Worm (Caenorhabditis elegans) whole organism, L1 larva: Measurements from ENCODE around the gene F58D2.4.

Experiments
- C04F5.9 ChIP-seq: sonication (generic microtip); optimal IDR thresholded peaks from 2 replicates; lab custom pipeline; 2016; ENCODE audit warnings: missing genetic modification characterization, missing compliant biosample characterization
- C16A3.4 ChIP-seq: fragments of 150-350 bp; optimal IDR thresholded peaks from 2 replicates; lab custom pipeline; 2014; ENCODE audit warnings: missing biosample characterization, missing genetic modification characterization
- C34B4.2 ChIP-seq: sonication (generic microtip); optimal IDR thresholded peaks from 2 replicates; lab custom pipeline; 2017; ENCODE audit warnings: mild to moderate bottlenecking, missing genetic modification characterization, missing compliant biosample characterization
- F16B12.6 ChIP-seq: fragments of 150-350 bp; optimal IDR thresholded peaks from 2 replicates; lab custom pipeline; 2014; ENCODE audit warnings: missing biosample characterization, missing genetic modification characterization
- Y116A8C.19 ChIP-seq: sonication (generic microtip); optimal IDR thresholded peaks from 2 replicates; lab custom pipeline; 2016; ENCODE audit warnings: missing compliant biosample characterization, missing genetic modification characterization, borderline replicate concordance
- ama-1 ChIP-seq: fragments of 150-350 bp; optimal IDR thresholded peaks from 2 replicates; lab custom pipeline; 2014
- ceh-63 ChIP-seq: fragments of 200-800 bp; sonication (Bioruptor generic); optimal IDR thresholded peaks from 2 replicates; lab custom pipeline; 2018; ENCODE audit warnings: mild to moderate bottlenecking, missing genetic modification characterization, missing compliant biosample characterization
- ceh-8 ChIP-seq: fragments of 200-800 bp; sonication (Bioruptor generic); optimal IDR thresholded peaks from 2 replicates; lab custom pipeline; 2018; ENCODE audit warnings: mild to moderate bottlenecking, missing genetic modification characterization, moderate library complexity, missing compliant biosample characterization
- ceh-82 ChIP-seq, 3 experiments: fragments of 150-350 bp in 1 of 3; sonication (generic microtip) in 2 of 3; optimal IDR thresholded peaks; 2 replicates each; lab custom pipeline; 2014 to 2017; ENCODE audit warnings: missing biosample characterization in 3 of 3, missing genetic modification characterization in 3 of 3
- dpl-1 ChIP-seq, 3 experiments: fragments of 150-350 bp in 2 of 3; sonication (generic microtip) in 1 of 3; optimal IDR thresholded peaks; 2 replicates each; lab custom pipeline; 2014 to 2017; ENCODE audit warnings: missing biosample characterization in 3 of 3, missing genetic modification characterization in 3 of 3, missing genetic modification reagents in 3 of 3
- dsc-1 ChIP-seq: sonication (generic microtip); optimal IDR thresholded peaks from 2 replicates; lab custom pipeline; 2016; ENCODE audit warnings: mild to moderate bottlenecking, missing genetic modification characterization, missing compliant biosample characterization
- efl-1 ChIP-seq, 4 experiments: fragments of 150-350 bp; optimal IDR thresholded peaks in 3 of 4; peaks in 1 of 4; 1 replicate in 1 of 4; 2 replicates in 3 of 4; lab custom pipeline; 2014; ENCODE audit warnings: missing biosample characterization in 2 of 4, missing genetic modification characterization in 2 of 4, missing genetic modification reagents in 2 of 4
- efl-3 ChIP-seq: fragments of 200-800 bp; sonication (Bioruptor generic); optimal IDR thresholded peaks from 2 replicates; lab custom pipeline; 2018; ENCODE audit warnings: mild to moderate bottlenecking, missing genetic modification characterization, missing compliant biosample characterization
- elt-2 ChIP-seq: sonication (generic microtip); optimal IDR thresholded peaks from 2 replicates; lab custom pipeline; 2016; ENCODE audit warnings: missing genetic modification characterization, mild to moderate bottlenecking, inconsistent platforms, missing compliant biosample characterization, missing genetic modification reagents
- ets-5 ChIP-seq: fragments of 200-800 bp; sonication (Bioruptor generic); IDR thresholded peaks from 2 replicates; pipeline ENCODE4 v1.3.6; 2022; ENCODE audit warnings: missing genetic modification characterization, missing compliant biosample characterization
- grh-1 ChIP-seq: fragments of 200-800 bp; sonication (Bioruptor generic); IDR thresholded peaks from 2 replicates; pipeline ENCODE4 v1.3.6; 2022; ENCODE audit warnings: missing genetic modification reagents, missing genetic modification characterization, missing compliant biosample characterization
- hlh-17 ChIP-seq: fragments of 200-800 bp; sonication (Bioruptor generic); optimal IDR thresholded peaks from 2 replicates; lab custom pipeline; 2018; ENCODE audit warnings: missing genetic modification characterization, mild to moderate bottlenecking, missing compliant biosample characterization, moderate library complexity, borderline replicate concordance
- hlh-4 ChIP-seq: sonication (generic microtip); optimal IDR thresholded peaks from 2 replicates; lab custom pipeline; 2016; ENCODE audit warnings: mild to moderate bottlenecking, missing genetic modification characterization, missing compliant biosample characterization
- isw-1 ChIP-seq: fragments of 200-800 bp; sonication (Bioruptor generic); IDR thresholded peaks from 2 replicates; pipeline ENCODE4 v1.3.6; 2022; ENCODE audit warnings: missing genetic modification characterization, missing compliant biosample characterization
- jun-1 ChIP-seq: fragments of 150-350 bp; optimal IDR thresholded peaks from 2 replicates; lab custom pipeline; 2014; ENCODE audit warnings: missing biosample characterization, missing genetic modification reagents, missing genetic modification characterization
- lin-13 ChIP-seq: fragments of 150-350 bp; optimal IDR thresholded peaks from 2 replicates; lab custom pipeline; 2014; ENCODE audit warnings: missing biosample characterization, missing genetic modification reagents, missing genetic modification characterization
- lin-14 ChIP-seq: fragments of 200-800 bp; sonication (Bioruptor generic); optimal IDR thresholded peaks from 2 replicates; lab custom pipeline; 2018; ENCODE audit warnings: mild to moderate bottlenecking, missing genetic modification characterization, moderate library complexity, missing compliant biosample characterization
- lin-15B ChIP-seq: fragments of 150-350 bp; sonication (generic microtip); optimal IDR thresholded peaks from 3 replicates; lab custom pipeline; 2014; ENCODE audit warnings: missing biosample characterization, missing genetic modification characterization
- lin-35 ChIP-seq, 2 experiments: fragments of 150-350 bp; optimal IDR thresholded peaks; 2 replicates each; lab custom pipeline; 2014; ENCODE audit warnings: missing biosample characterization in 2 of 2, missing genetic modification characterization in 2 of 2, missing genetic modification reagents in 2 of 2
- lir-3 ChIP-seq: sonication (generic microtip); optimal IDR thresholded peaks from 2 replicates; lab custom pipeline; 2016; ENCODE audit warnings: mild to moderate bottlenecking, missing genetic modification characterization, moderate library complexity, missing compliant biosample characterization; ENCODE audit not compliant: poor library complexity
- mdl-1 ChIP-seq, 2 experiments: fragments of 150-350 bp; optimal IDR thresholded peaks; 2 replicates each; lab custom pipeline; 2014 to 2017; ENCODE audit warnings: missing biosample characterization in 2 of 2, missing genetic modification characterization in 2 of 2, inconsistent platforms in 1 of 2
- mef-2 ChIP-seq: fragments of 150-350 bp; optimal IDR thresholded peaks from 2 replicates; lab custom pipeline; 2014; ENCODE audit warnings: missing biosample characterization, missing genetic modification characterization
- nhr-11 ChIP-seq: fragments of 150-350 bp; optimal IDR thresholded peaks from 2 replicates; lab custom pipeline; 2014; ENCODE audit warnings: missing biosample characterization, missing genetic modification characterization
- nhr-19 ChIP-seq: fragments of 200-800 bp; sonication (Bioruptor generic); conservative IDR thresholded peaks from 2 replicates; pipeline ENCODE4 v1.3.6; 2022; ENCODE audit warnings: missing genetic modification characterization, missing compliant biosample characterization
- nhr-20 ChIP-seq: sonication (generic microtip); optimal IDR thresholded peaks from 2 replicates; lab custom pipeline; 2016; ENCODE audit warnings: mild to moderate bottlenecking, missing genetic modification characterization, missing compliant biosample characterization
- nhr-76 ChIP-seq: sonication (generic microtip); optimal IDR thresholded peaks from 2 replicates; lab custom pipeline; 2017; ENCODE audit warnings: missing biosample characterization, missing genetic modification characterization
- nhr-84 ChIP-seq: sonication (generic microtip); optimal IDR thresholded peaks from 2 replicates; lab custom pipeline; 2017; ENCODE audit warnings: missing biosample characterization, missing genetic modification characterization
- nhr-85 ChIP-seq: sonication (generic microtip); peaks from one replicate; lab custom pipeline; 2016; ENCODE audit warnings: missing genetic modification characterization, inconsistent platforms, missing compliant biosample characterization
- pax-3 ChIP-seq: fragments of 200-800 bp; sonication (Bioruptor generic); optimal IDR thresholded peaks from 2 replicates; lab custom pipeline; 2018; ENCODE audit warnings: mild to moderate bottlenecking, missing genetic modification characterization, moderate library complexity, missing compliant biosample characterization
- skn-1 ChIP-seq: fragments of 150-350 bp; optimal IDR thresholded peaks from 2 replicates; lab custom pipeline; 2014; ENCODE audit warnings: missing biosample characterization, missing genetic modification characterization
- snpc-4 ChIP-seq: fragments of 150-350 bp; optimal IDR thresholded peaks from 2 replicates; lab custom pipeline; 2014; ENCODE audit warnings: missing biosample characterization, missing genetic modification characterization
- sup-37 ChIP-seq: fragments of 200-800 bp; sonication (Bioruptor generic); optimal IDR thresholded peaks from 2 replicates; lab custom pipeline; 2018; ENCODE audit warnings: mild to moderate bottlenecking, missing genetic modification characterization, missing compliant biosample characterization
- tlp-1 ChIP-seq: fragments of 150-350 bp; optimal IDR thresholded peaks from 2 replicates; lab custom pipeline; 2014; ENCODE audit warnings: missing biosample characterization, missing genetic modification characterization
- unc-130 ChIP-seq: fragments of 150-350 bp; optimal IDR thresholded peaks from 2 replicates; lab custom pipeline; 2017; ENCODE audit warnings: missing biosample characterization, missing genetic modification characterization, inconsistent platforms
- unc-62 ChIP-seq: fragments of 150-350 bp; optimal IDR thresholded peaks from 2 replicates; lab custom pipeline; 2014; ENCODE audit warnings: missing biosample characterization, missing genetic modification reagents, missing genetic modification characterization
- vab-15 ChIP-seq: sonication (generic microtip); optimal IDR thresholded peaks from 2 replicates; lab custom pipeline; 2017; ENCODE audit warnings: missing genotype, mild to moderate bottlenecking, missing genetic modification characterization, missing compliant biosample characterization
- xbp-1 ChIP-seq: sonication (generic microtip); optimal IDR thresholded peaks from 2 replicates; lab custom pipeline; 2016; ENCODE audit warnings: missing genetic modification characterization, missing compliant biosample characterization
- zag-1 ChIP-seq: fragments of 150-350 bp; optimal IDR thresholded peaks from 2 replicates; lab custom pipeline; 2014; ENCODE audit warnings: missing biosample characterization, missing genetic modification characterization
- ztf-4 ChIP-seq: fragments of 150-350 bp; optimal IDR thresholded peaks from 2 replicates; lab custom pipeline; 2014; ENCODE audit warnings: missing biosample characterization, missing genetic modification characterization

F58D2.4 gene

ce11 chrIV:13165181-13165580 lies 23.7 kb downstream of the F58D2.4 start, which contains the start of gene scl-14:
scl-14 (plus strand) TSS chrIV:13165481.
- TF ChIP-seq nhr-85, result no peak
- TF ChIP-seq dpl-1 (GFP tag; optimal IDR thresholded peaks at IDR 0.05; lab: Kevin White, UChicago), result no peak
- no peak for TF ChIP-seq C16A3.4
- no peak for TF ChIP-seq ceh-63
- no peak for TF ChIP-seq C34B4.2
- TF ChIP-seq efl-1 (optimal IDR thresholded peaks at IDR 0.05; lab: Kevin White, UChicago), result no peak
- no peak for TF ChIP-seq efl-1 (GFP tag; optimal IDR thresholded peaks at IDR 0.05 in 1 of 2; lab: Kevin White, UChicago)
- TF ChIP-seq ets-5, result no peak
- no peak for TF ChIP-seq lin-13 (GFP tag; lab: Kevin White, UChicago)
- TF ChIP-seq nhr-11, result no peak
- TF ChIP-seq jun-1 (tag; lab: Kevin White, UChicago), result no peak
- TF ChIP-seq nhr-19 (GFP tag; lab: Robert Waterston, UW), result no peak
- TF ChIP-seq, all 84 proteins: peak for 0

DNA sequence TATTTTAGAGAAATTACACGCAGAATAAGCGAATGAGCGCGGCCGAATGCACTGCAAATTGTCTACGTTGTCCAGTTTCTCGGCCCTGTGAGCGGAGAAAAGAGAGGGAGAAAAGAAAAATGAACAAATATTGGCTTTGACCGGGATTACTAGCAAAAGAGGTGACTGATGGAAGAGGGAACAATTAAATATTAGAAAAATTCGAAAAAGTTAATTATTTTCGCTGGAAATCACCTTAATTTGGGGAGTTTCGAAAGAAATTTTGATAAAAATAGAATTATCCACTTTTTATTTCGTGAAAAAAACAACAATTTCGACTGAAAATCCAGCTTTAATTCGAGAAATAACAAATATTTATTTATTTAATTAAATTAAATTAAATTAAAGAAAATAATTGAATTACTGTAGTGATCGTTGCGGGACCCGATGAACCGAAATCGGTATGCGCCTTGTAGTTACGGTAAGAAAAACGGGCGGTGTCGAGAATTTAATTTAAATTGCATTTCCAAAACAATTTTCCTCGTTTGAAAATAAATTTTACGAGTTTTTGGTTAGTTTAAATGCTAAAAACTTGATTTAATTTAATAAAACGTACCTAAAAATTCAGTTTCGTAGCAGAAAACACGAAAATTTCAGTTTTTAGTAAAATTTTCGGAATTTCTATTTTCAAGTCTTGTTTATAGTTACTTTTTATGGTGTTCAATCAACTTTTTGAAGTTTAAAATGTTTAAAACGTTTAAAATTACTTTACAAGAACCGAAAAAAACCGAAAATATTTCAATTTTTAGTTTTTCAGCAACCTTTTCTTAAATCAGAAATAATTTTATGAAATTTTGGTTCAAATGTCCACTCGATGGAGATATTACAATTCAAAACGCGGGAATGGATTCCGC lies 34.2 kb downstream of the F58D2.4 start, which contains the start of the genes crld-1 and msh-5:
Gene crld-1, minus strand, starts transcription at position 51 of the 893 bp plus-strand sequence.
Gene msh-5, plus strand, starts transcription at position 843 of the 893 bp plus-strand sequence.
- TF ChIP-seq lin-35 (GFP tag; optimal IDR thresholded peaks at IDR 0.05; lab: Kevin White, UChicago) (peak in 1 of 2 experiments; percentile 21), efl-1 (optimal IDR thresholded peaks at IDR 0.05; lab: Kevin White, UChicago) (peak; percentile 29 to 36), efl-1 (GFP tag; optimal IDR thresholded peaks at IDR 0.05 in 1 of 2; lab: Kevin White, UChicago) (peak in 1 of 2 experiments; percentile 81), ama-1 (lab: Kevin White, UChicago) (no peak), dpl-1 (GFP tag; optimal IDR thresholded peaks at IDR 0.05; lab: Kevin White, UChicago) (peak in 1 of 3 experiments; percentile 12), nhr-85 (peak; percentile 24), skn-1 (no peak)

- no peak for TF ChIP-seq hlh-17
- no peak for TF ChIP-seq mef-2
- TF ChIP-seq nhr-20 (tag; lab: Kevin White, UChicago), result no peak
- TF ChIP-seq zag-1, result no peak
- no peak for TF ChIP-seq grh-1
- no peak for TF ChIP-seq hlh-4 (tag; lab: Kevin White, UChicago)
- TF ChIP-seq unc-62 (GFP tag; lab: Kevin White, UChicago), result no peak
- no peak for TF ChIP-seq lin-15B
- no peak for TF ChIP-seq ceh-8 (GFP tag; lab: Kevin White, UChicago)
- TF ChIP-seq vab-15 (tag; lab: Kevin White, UChicago), result no peak
- no peak for TF ChIP-seq sup-37 (GFP tag; lab: Kevin White, UChicago)
- no peak for TF ChIP-seq C34B4.2
- no peak for TF ChIP-seq dsc-1 (tag; lab: Kevin White, UChicago)
- TF ChIP-seq nhr-84, result no peak
- TF ChIP-seq lir-3 (tag; lab: Kevin White, UChicago), result no peak
- no peak for TF ChIP-seq ztf-4
- no peak for TF ChIP-seq efl-3 (GFP tag; lab: Kevin White, UChicago)
- TF ChIP-seq unc-130, result no peak
- no peak for TF ChIP-seq snpc-4
Observed at ce11 chrIV:13149276-13149675, 39.6 kb downstream of the F58D2.4 start, which contains the start of gene nlp-79. nlp-79 (plus strand) TSS chrIV:13149576.

DNA sequence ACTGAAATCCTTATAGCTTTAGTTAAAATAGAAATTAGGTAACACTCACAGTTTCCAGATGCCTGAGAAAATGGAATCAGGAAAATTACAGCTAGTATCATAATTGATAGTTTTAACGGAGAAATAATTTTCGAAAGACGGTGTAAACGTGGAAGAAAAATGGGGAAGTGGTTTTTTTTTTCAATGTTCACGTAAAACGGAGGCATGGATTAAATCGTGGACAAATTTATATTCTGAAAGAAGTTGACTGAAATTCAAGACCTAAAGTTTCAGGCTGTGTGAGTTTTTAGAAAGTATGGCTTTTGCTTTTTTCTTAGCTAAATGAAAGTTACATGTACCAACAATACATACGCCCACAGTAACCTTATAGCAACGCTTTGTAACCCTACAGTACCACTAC lies 46.6 kb downstream of the F58D2.4 start, which contains the start of gene spe-43:
Gene spe-43, minus strand, starts transcription at position 101 of the 400 bp plus-strand sequence.
- TF ChIP-seq dsc-1 (tag; lab: Kevin White, UChicago), result no peak
- TF ChIP-seq ceh-8 (GFP tag; lab: Kevin White, UChicago), result no peak
- no peak for TF ChIP-seq snpc-4
- TF ChIP-seq Y116A8C.19, result no peak
- TF ChIP-seq xbp-1 (tag; lab: Kevin White, UChicago), result no peak
- no peak for TF ChIP-seq isw-1 (GFP tag; lab: Robert Waterston, UW)
- TF ChIP-seq C04F5.9, result no peak
- no peak for TF ChIP-seq ets-5
- TF ChIP-seq elt-2 (tag; lab: Kevin White, UChicago), result no peak
- TF ChIP-seq ceh-82 (tag; optimal IDR thresholded peaks at IDR 0.05; lab: Kevin White, UChicago), result no peak
- TF ChIP-seq pax-3 (tag; lab: Kevin White, UChicago), result no peak
- no peak for TF ChIP-seq lin-14 (GFP tag; lab: Kevin White, UChicago)
- no peak for TF ChIP-seq hlh-4 (tag; lab: Kevin White, UChicago)
- no peak for TF ChIP-seq mdl-1 (tag; optimal IDR thresholded peaks at IDR 0.05; lab: Kevin White, UChicago)
- TF ChIP-seq nhr-11, result no peak
- no peak for TF ChIP-seq tlp-1 (tag; lab: Kevin White, UChicago)
- TF ChIP-seq F16B12.6, result no peak
- TF ChIP-seq nhr-76 (tag; lab: Kevin White, UChicago), result no peak
- TF ChIP-seq dpl-1 (GFP tag; optimal IDR thresholded peaks at IDR 0.05; lab: Kevin White, UChicago), result no peak
